Worm (Caenorhabditis elegans): Measurements from ENCODE around the gene nhr-138.

DNA sequence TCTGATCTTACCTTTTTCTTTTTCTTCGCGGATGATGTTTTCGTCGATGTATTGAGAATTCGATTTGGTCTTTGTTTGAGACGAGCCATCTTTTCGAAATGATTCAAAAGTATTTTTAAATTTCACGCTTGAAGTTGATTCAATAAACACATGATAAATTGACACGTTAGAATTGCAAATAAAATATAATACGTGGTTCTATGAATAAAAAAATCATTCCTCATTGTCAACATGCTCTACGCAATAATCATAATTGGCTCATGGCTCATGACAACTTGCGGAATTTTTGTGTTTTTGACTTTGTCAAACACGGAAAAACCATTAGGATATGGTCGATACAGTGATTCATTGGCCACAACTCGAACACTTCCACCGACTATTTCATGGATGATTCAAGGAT is 41.6 kb upstream of the nhr-138 start, which contains the start of the genes htas-1 and ZK1251.3:
- TF ChIP-seq mep-1 (tag; optimal IDR thresholded peaks at IDR 0.05) (no peak), fos-1 (tag; optimal IDR thresholded peaks at IDR 0.05) (no peak), mxl-3 (GFP tag; optimal IDR thresholded peaks at IDR 0.05) (no peak), arid-1 (GFP tag; conservative IDR thresholded peaks at IDR 0.05) (no peak), aly-2 (tag; optimal IDR thresholded peaks at IDR 0.05) (no peak), cey-2 (tag; optimal IDR thresholded peaks at IDR 0.05; ENCODE audit: borderline replicate concordance, insufficient read depth) (no peak), madf-9 (GFP tag; conservative IDR thresholded peaks at IDR 0.05) (no peak), dmd-8 (GFP tag; IDR thresholded peaks at IDR 0.05) (no peak), nhr-28 (tag; optimal IDR thresholded peaks at IDR 0.05) (no peak), Y105C5A.15 (GFP tag; IDR thresholded peaks at IDR 0.05) (no peak), F10B5.3 (tag; optimal IDR thresholded peaks at IDR 0.05) (no peak), zag-1 (tag; optimal IDR thresholded peaks at IDR 0.05) (no peak)

All from whole organism, L4 larva.